Worm (Caenorhabditis elegans) whole organism, L1 larva: Measurements from ENCODE around the gene msp-36.

ENCODE experiments used
- ceh-8 ChIP-seq: fragments of 200-800 bp; sonication (Bioruptor generic); optimal IDR thresholded peaks from 2 replicates; lab custom pipeline; 2018; ENCODE audit warnings: mild to moderate bottlenecking, missing genetic modification characterization, moderate library complexity, missing compliant biosample characterization
- egl-13 ChIP-seq: sonication (generic microtip); optimal IDR thresholded peaks from 2 replicates; lab custom pipeline; 2016; ENCODE audit warnings: missing genotype, missing genetic modification reagents, missing genetic modification characterization, missing compliant biosample characterization
- mep-1 ChIP-seq: fragments of 150-350 bp; optimal IDR thresholded peaks from 2 replicates; lab custom pipeline; 2014; ENCODE audit warnings: missing biosample characterization, missing genetic modification characterization
- tlp-1 ChIP-seq: fragments of 150-350 bp; optimal IDR thresholded peaks from 2 replicates; lab custom pipeline; 2014; ENCODE audit warnings: missing biosample characterization, missing genetic modification characterization
- unc-30 ChIP-seq: sonication (generic microtip); optimal IDR thresholded peaks from 2 replicates; lab custom pipeline; 2017; ENCODE audit warnings: missing biosample characterization, missing genetic modification characterization
- xbp-1 ChIP-seq: sonication (generic microtip); optimal IDR thresholded peaks from 2 replicates; lab custom pipeline; 2016; ENCODE audit warnings: missing genetic modification characterization, missing compliant biosample characterization

DNA sequence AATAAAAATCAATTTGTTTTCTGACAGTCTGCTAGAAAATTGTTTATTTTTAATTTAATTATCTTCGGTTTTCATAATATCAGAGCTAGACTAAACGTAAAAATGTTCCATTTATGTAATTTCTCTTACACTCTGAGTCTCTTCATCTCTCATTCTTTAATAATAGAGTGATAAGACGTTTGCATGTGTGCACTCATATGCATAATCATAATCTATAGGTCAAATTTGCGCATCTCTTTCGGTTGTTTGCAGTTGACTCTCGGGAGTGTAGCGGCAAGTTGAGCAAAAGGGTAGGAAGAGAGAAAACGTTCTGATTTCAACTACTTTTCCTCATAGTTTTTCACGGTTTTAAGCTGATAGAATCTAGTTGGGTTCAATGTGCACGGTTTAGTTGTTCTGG lies 28.8 kb upstream of the msp-36 start:
- no peak for TF ChIP-seq egl-13 (tag; lab: Kevin White, UChicago)
- no peak for TF ChIP-seq xbp-1 (tag; lab: Kevin White, UChicago)
- no peak for TF ChIP-seq mep-1 (tag; lab: Kevin White, UChicago)
- TF ChIP-seq unc-30 (tag; lab: Kevin White, UChicago) = no peak
- no peak for TF ChIP-seq ceh-8 (GFP tag; lab: Kevin White, UChicago)
- TF ChIP-seq tlp-1 (tag; lab: Kevin White, UChicago) = no peak
